Worm (Caenorhabditis elegans) whole organism, late embryonic: Measurements from ENCODE around the gene H43E16.1.

Experiments
- C08G9.2 ChIP-seq: sonication (generic microtip); optimal IDR thresholded peaks from 2 replicates; lab custom pipeline; 2016; ENCODE audit warnings: mild to moderate bottlenecking, missing genetic modification characterization, moderate library complexity, missing compliant biosample characterization
- K02D7.2 ChIP-seq: sonication (generic microtip); optimal IDR thresholded peaks from 2 replicates; lab custom pipeline; 2017; ENCODE audit warnings: mild to moderate bottlenecking, missing genetic modification characterization, missing compliant biosample characterization
- K09A11.1 ChIP-seq: sonication (generic microtip); optimal IDR thresholded peaks from 2 replicates; lab custom pipeline; 2017; ENCODE audit warnings: antibody characterized with exemption, mild to moderate bottlenecking, missing genetic modification characterization, missing compliant biosample characterization; ENCODE audit not compliant: insufficient read depth
- Y22D7AL.16 ChIP-seq: sonication (generic microtip); optimal IDR thresholded peaks from 2 replicates; lab custom pipeline; 2016; ENCODE audit warnings: missing genetic modification characterization, missing compliant biosample characterization
- ahr-1 ChIP-seq: sonication (generic microtip); optimal IDR thresholded peaks from 2 replicates; lab custom pipeline; 2016; ENCODE audit warnings: missing genetic modification characterization, missing compliant biosample characterization
- ama-1 ChIP-seq: fragments of 150-350 bp; optimal IDR thresholded peaks from 2 replicates; lab custom pipeline; 2014
- ceh-14 ChIP-seq: sonication (generic microtip); optimal IDR thresholded peaks from 2 replicates; lab custom pipeline; 2016; ENCODE audit warnings: missing genotype, missing genetic modification characterization, missing compliant biosample characterization
- ceh-18 ChIP-seq: sonication (generic microtip); optimal IDR thresholded peaks from 2 replicates; lab custom pipeline; 2016; ENCODE audit warnings: missing genetic modification characterization, missing compliant biosample characterization
- ceh-19 ChIP-seq: fragments of 200-800 bp; sonication (Bioruptor generic); optimal IDR thresholded peaks from 2 replicates; lab custom pipeline; 2018; ENCODE audit warnings: mild to moderate bottlenecking, missing genetic modification characterization, missing compliant biosample characterization
- ceh-45 ChIP-seq: fragments of 200-800 bp; sonication (Bioruptor generic); IDR thresholded peaks from 2 replicates; pipeline ENCODE4 v1.3.6; 2022; ENCODE audit warnings: missing genetic modification reagents, missing genetic modification characterization, missing compliant biosample characterization
- ceh-6 ChIP-seq: fragments of 200-800 bp; sonication (Bioruptor generic); optimal IDR thresholded peaks from 2 replicates; lab custom pipeline; 2018; ENCODE audit warnings: mild to moderate bottlenecking, missing genetic modification characterization, missing compliant biosample characterization
- ceh-9 ChIP-seq: sonication (generic microtip); optimal IDR thresholded peaks from 2 replicates; lab custom pipeline; 2016; ENCODE audit warnings: mild to moderate bottlenecking, missing genetic modification characterization, inconsistent platforms, missing compliant biosample characterization
- dmd-4 ChIP-seq: sonication (generic microtip); optimal IDR thresholded peaks from 2 replicates; lab custom pipeline; 2016; ENCODE audit warnings: borderline replicate concordance, missing genetic modification characterization, missing compliant biosample characterization
- dve-1 ChIP-seq: sonication (generic microtip); optimal IDR thresholded peaks from 2 replicates; lab custom pipeline; 2017; ENCODE audit warnings: antibody characterized with exemption, mild to moderate bottlenecking, missing genetic modification characterization, missing compliant biosample characterization
- eyg-1 ChIP-seq: sonication (generic microtip); optimal IDR thresholded peaks from 2 replicates; lab custom pipeline; 2016; ENCODE audit warnings: missing genotype, missing genetic modification characterization, missing compliant biosample characterization
- fax-1 ChIP-seq: sonication (generic microtip); optimal IDR thresholded peaks from 2 replicates; lab custom pipeline; 2016; ENCODE audit warnings: missing genotype, missing genetic modification characterization, missing compliant biosample characterization
- gmeb-2 ChIP-seq: sonication (generic microtip); optimal IDR thresholded peaks from 2 replicates; lab custom pipeline; 2016; ENCODE audit warnings: missing genetic modification characterization, inconsistent platforms, missing compliant biosample characterization
- hlh-15 ChIP-seq: sonication (generic microtip); optimal IDR thresholded peaks from 2 replicates; lab custom pipeline; 2016; ENCODE audit warnings: missing genetic modification characterization, missing compliant biosample characterization
- hlh-6 ChIP-seq: sonication (generic microtip); optimal IDR thresholded peaks from 2 replicates; lab custom pipeline; 2016; ENCODE audit warnings: missing genotype, missing genetic modification characterization, missing compliant biosample characterization
- hlh-8 ChIP-seq: sonication (generic microtip); optimal IDR thresholded peaks from 2 replicates; lab custom pipeline; 2016; ENCODE audit warnings: missing genotype, missing genetic modification characterization, missing compliant biosample characterization
- lim-6 ChIP-seq: sonication (generic microtip); optimal IDR thresholded peaks from 2 replicates; lab custom pipeline; 2016; ENCODE audit warnings: missing genetic modification characterization, missing compliant biosample characterization
- lin-11 ChIP-seq: fragments of 200-800 bp; sonication (Bioruptor generic); optimal IDR thresholded peaks from 2 replicates; lab custom pipeline; 2018; ENCODE audit warnings: mild to moderate bottlenecking, missing genetic modification characterization, missing compliant biosample characterization
- madf-2 ChIP-seq: sonication (generic microtip); optimal IDR thresholded peaks from 2 replicates; lab custom pipeline; 2017; ENCODE audit warnings: missing genetic modification characterization, missing compliant biosample characterization
- mec-3 ChIP-seq: sonication (generic microtip); optimal IDR thresholded peaks from 2 replicates; lab custom pipeline; 2016; ENCODE audit warnings: borderline replicate concordance, missing genetic modification characterization, missing compliant biosample characterization
- nhr-11 ChIP-seq: fragments of 150-350 bp; optimal IDR thresholded peaks from 2 replicates; lab custom pipeline; 2014; ENCODE audit warnings: missing biosample characterization, missing genetic modification characterization
- pha-2 ChIP-seq: sonication (generic microtip); optimal IDR thresholded peaks from 2 replicates; lab custom pipeline; 2017; ENCODE audit warnings: mild to moderate bottlenecking, missing genetic modification characterization, missing compliant biosample characterization
- pros-1 ChIP-seq: fragments of 150-350 bp; optimal IDR thresholded peaks from 2 replicates; lab custom pipeline; 2014; ENCODE audit warnings: missing biosample characterization, missing genetic modification reagents, missing genetic modification characterization
- ref-2 ChIP-seq: sonication (generic microtip); optimal IDR thresholded peaks from 2 replicates; lab custom pipeline; 2016; ENCODE audit warnings: missing genetic modification characterization, missing compliant biosample characterization
- rnt-1 ChIP-seq: sonication (generic microtip); optimal IDR thresholded peaks from 2 replicates; lab custom pipeline; 2016; ENCODE audit warnings: missing genetic modification characterization, missing compliant biosample characterization
- sdc-2 ChIP-seq: sonication (generic microtip); optimal IDR thresholded peaks from 2 replicates; lab custom pipeline; 2016; ENCODE audit warnings: missing genotype, missing genetic modification characterization, missing compliant biosample characterization
- sox-4 ChIP-seq: sonication (generic microtip); optimal IDR thresholded peaks from 2 replicates; lab custom pipeline; 2017; ENCODE audit warnings: mild to moderate bottlenecking, missing genetic modification characterization, inconsistent platforms, missing compliant biosample characterization
- ttx-3 ChIP-seq: sonication (generic microtip); optimal IDR thresholded peaks from 2 replicates; lab custom pipeline; 2016; ENCODE audit warnings: missing genetic modification reagents, missing genetic modification characterization, missing compliant biosample characterization
- unc-3 ChIP-seq, 2 experiments: fragments of 200-800 bp in 1 of 2; sonication (Bioruptor generic) in 1 of 2; sonication (generic microtip) in 1 of 2; conservative IDR thresholded peaks in 1 of 2; optimal IDR thresholded peaks in 1 of 2; 2 replicates each; pipeline versions ENCODE4 v1.3.6 to Lab custom; 2016 to 2022; ENCODE audit warnings: missing compliant biosample characterization in 2 of 2, missing genetic modification characterization in 2 of 2, missing genetic modification reagents in 1 of 2
- unc-42 ChIP-seq: sonication (generic microtip); optimal IDR thresholded peaks from 2 replicates; lab custom pipeline; 2016; ENCODE audit warnings: missing genotype, missing genetic modification characterization, missing compliant biosample characterization
- unc-55 ChIP-seq: sonication (generic microtip); optimal IDR thresholded peaks from 2 replicates; lab custom pipeline; 2017; ENCODE audit warnings: missing biosample characterization, missing genetic modification reagents, missing genetic modification characterization
- ztf-16 ChIP-seq: sonication (generic microtip); optimal IDR thresholded peaks from 2 replicates; lab custom pipeline; 2017; ENCODE audit warnings: missing genetic modification characterization, missing compliant biosample characterization

The H43E16.1 gene

ce11 chrII:6709680-6710079 lies 35.6 kb downstream of the H43E16.1 start:
- TF ChIP-seq rnt-1 (tag; lab: Kevin White, UChicago) (no peak), unc-42 (tag; lab: Kevin White, UChicago) (peak; percentile 93)

DNA sequence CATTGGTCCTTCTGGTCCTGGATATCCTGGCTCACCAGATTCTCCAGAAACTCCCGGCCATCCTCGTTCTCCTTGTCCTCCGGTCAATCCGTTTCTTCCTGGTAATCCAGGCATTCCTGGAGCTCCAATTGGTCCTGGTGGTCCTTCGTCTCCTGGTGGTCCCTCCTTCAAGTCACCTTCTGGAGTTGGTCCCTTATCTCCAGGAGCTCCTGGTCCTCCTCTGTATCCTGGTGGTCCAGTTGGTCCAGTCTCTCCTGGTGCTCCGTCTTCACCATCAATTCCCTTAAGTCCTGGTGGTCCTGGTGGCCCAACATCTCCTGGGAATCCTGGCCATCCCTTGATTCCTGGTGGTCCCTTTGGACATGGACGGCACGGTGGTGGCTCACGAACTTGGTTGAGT lies 36.5 kb downstream of the H43E16.1 start:
- no peak for TF ChIP-seq unc-3 (GFP tag; conservative IDR thresholded peaks at IDR 0.05; lab: Robert Waterston, UW)
- TF ChIP-seq unc-3 (tag; optimal IDR thresholded peaks at IDR 0.05; lab: Kevin White, UChicago), result no peak
- TF ChIP-seq hlh-6 (tag; lab: Kevin White, UChicago), result peak; percentile 45
- peak; percentile 28 for TF ChIP-seq sdc-2 (tag; lab: Kevin White, UChicago)
- no peak for TF ChIP-seq dve-1 (tag; lab: Kevin White, UChicago)
- no peak for TF ChIP-seq madf-2

DNA sequence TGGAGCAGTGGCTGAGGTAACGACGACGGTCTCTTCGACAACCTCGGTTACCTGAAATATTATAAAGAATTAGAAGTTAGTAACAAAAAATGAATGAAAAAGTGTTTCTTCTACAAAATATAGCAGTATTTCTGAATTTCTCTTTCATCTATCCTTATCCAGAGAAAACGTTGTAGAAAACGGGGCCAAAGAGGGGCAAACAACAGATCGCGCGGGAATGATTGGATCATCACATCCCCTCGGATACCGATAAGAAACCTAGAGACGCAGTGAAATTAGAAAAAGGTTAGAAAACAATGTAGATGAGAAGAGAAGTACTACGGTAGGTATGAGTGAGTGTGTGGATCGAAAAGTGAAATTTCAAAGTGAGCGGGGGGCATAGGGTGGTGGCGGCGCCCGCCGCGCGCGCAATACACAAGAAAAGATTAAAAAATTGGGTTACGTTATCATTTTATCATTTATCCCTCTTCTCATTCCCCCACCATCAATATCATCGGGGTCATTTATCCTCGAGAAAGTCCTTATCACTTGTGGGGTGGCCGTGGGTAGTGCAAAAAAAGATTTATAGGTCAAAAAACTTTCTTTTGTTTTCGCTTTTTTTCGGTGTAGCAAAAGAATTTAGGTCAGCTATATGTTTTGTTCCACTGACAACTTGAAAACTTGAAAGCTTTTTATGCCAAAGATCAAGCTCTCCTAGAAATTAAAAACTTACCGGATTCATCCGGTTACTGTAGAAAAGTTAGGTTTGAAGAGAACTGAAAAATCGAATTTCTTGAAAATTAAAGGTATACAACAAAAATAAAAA lies 38.3 kb downstream of the H43E16.1 start, which contains the start of the genes dpy-10 and T14B4.19:
TSS of gene dpy-10 (minus strand) at position 51 of the 805 bp plus-strand sequence.
TSS of gene T14B4.19 (minus strand) at position 755 of the 805 bp plus-strand sequence.
- TF ChIP-seq ref-2 (peak; percentile 66), rnt-1 (tag; lab: Kevin White, UChicago) (peak; percentile 11), ztf-16 (no peak)

ce11 chrII:6713003-6713402 lies 38.9 kb downstream of the H43E16.1 start:
- TF ChIP-seq pros-1 (tag; lab: Kevin White, UChicago), result no peak
- no peak for TF ChIP-seq dmd-4
- no peak for TF ChIP-seq eyg-1 (tag; lab: Kevin White, UChicago)
- no peak for TF ChIP-seq K02D7.2 (tag; lab: Kevin White, UChicago)
- TF ChIP-seq nhr-11, result no peak
- no peak for TF ChIP-seq Y22D7AL.16 (tag; lab: Kevin White, UChicago)
- TF ChIP-seq ahr-1 (tag; lab: Kevin White, UChicago), result no peak
- TF ChIP-seq rnt-1 (tag; lab: Kevin White, UChicago), result no peak
- TF ChIP-seq ceh-45, result no peak
- no peak for TF ChIP-seq ama-1
- no peak for TF ChIP-seq gmeb-2 (tag; lab: Kevin White, UChicago)
- no peak for TF ChIP-seq unc-55 (GFP tag; lab: Kevin White, UChicago)
- no peak for TF ChIP-seq ceh-19 (GFP tag; lab: Kevin White, UChicago)
- no peak for TF ChIP-seq C08G9.2 (tag; lab: Kevin White, UChicago)
- no peak for TF ChIP-seq lin-11 (tag; lab: Kevin White, UChicago)

DNA sequence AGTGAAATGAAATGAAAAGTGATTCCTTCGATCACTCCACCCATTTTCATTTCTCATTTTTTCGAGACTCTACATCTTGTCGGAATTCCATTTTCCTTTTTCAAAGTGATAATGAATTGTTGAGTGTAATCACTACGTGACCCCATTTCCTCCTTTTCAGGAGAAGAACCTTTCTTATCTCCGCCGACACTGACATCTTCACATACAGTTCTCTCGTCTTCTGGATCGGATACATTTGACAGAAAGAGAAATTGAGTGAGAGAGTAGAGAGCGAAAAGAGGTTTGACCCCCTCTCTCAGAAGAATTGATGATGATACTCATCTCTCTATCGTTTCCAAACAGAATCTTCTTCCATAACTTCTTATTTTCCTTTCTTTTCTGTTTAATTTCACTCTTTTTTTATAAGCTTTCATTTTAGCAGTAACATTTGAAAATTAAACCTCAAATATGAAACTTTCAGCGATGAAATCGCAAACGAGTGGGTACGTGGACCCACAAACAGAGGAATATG lies 39.8 kb downstream of the H43E16.1 start, which contains the start of gene dpy-2:
TSS of gene dpy-2 (plus strand) at position 461 of the 511 bp plus-strand sequence.
- TF ChIP-seq lim-6 (no peak), hlh-15 (tag; lab: Kevin White, UChicago) (no peak), pros-1 (tag; lab: Kevin White, UChicago) (no peak), dmd-4 (no peak)

ce11 chrII:6715853-6716252 lies 41.8 kb downstream of the H43E16.1 start:
- TF ChIP-seq K09A11.1 (tag; lab: Kevin White, UChicago) (no peak), pha-2 (tag; lab: Kevin White, UChicago) (no peak)

DNA sequence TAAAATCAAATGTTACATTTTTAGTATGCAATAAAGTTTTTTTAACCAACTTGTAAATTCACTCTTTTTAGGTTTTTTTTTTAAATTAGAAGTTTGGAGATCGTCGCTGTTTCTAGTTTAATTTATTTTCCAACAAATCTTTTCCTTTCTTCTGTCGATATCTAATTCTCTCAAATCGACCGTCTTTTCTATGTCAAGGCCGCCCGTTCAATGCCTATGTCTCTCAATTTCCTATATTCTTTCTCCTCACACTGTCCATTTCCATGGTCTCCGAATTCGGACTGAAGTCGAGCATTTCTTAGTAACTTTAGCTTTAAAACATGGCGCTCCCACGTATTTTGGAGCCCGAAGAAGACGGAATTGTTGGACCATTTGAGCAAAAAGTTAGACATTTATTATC lies 42.6 kb downstream of the H43E16.1 start, which contains the start of the genes T14B4.5 and T14B4.20:
TSS of gene T14B4.5 (plus strand) at position 226 of the 400 bp plus-strand sequence.
TSS of gene T14B4.20 (plus strand) at position 264 of the 400 bp plus-strand sequence.
- TF ChIP-seq K02D7.2 (tag; lab: Kevin White, UChicago), result no peak
- no peak for TF ChIP-seq rnt-1 (tag; lab: Kevin White, UChicago)
- TF ChIP-seq dmd-4, result no peak
- TF ChIP-seq ceh-18 (tag; lab: Kevin White, UChicago), result no peak
- no peak for TF ChIP-seq sox-4
- TF ChIP-seq ceh-6 (GFP tag; lab: Kevin White, UChicago), result no peak
- no peak for TF ChIP-seq madf-2
- no peak for TF ChIP-seq ttx-3
- TF ChIP-seq sdc-2 (tag; lab: Kevin White, UChicago), result no peak
- TF ChIP-seq pha-2 (tag; lab: Kevin White, UChicago), result no peak
- no peak for TF ChIP-seq ceh-9 (tag; lab: Kevin White, UChicago)
- TF ChIP-seq ceh-14 (tag; lab: Kevin White, UChicago), result no peak
- TF ChIP-seq hlh-8 (tag; lab: Kevin White, UChicago), result no peak
- TF ChIP-seq mec-3 (tag; lab: Kevin White, UChicago), result no peak
- no peak for TF ChIP-seq Y22D7AL.16 (tag; lab: Kevin White, UChicago)
- TF ChIP-seq fax-1 (tag; lab: Kevin White, UChicago), result no peak
